Worm (Caenorhabditis elegans): ENCODE results near the gene cpr-2.

DNA sequence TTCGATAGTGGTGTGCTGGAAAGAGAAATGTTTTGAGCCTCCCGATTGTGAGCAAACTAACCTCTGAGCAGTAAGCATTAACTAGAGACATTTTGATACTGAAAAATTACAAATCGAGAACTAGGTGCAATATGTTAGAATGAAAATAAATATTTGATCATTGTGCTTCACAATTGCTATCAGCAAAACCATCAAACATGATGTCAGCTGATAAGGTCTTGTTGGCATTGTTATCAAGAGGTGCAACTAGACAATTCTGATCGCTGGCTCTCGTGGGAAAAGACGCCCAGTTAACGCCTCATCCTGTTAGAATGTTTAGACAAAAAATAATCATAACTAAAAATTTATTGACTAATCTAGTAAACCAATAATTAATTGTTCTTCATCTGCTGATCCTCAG is 39.5 kb downstream of the cpr-2 start, which contains the start of gene comt-2:
- TF ChIP-seq unc-39 (tag; optimal IDR thresholded peaks at IDR 0.05) (no peak), pha-4 (tag; optimal IDR thresholded peaks at IDR 0.05) (no peak), zip-8 (tag; optimal IDR thresholded peaks at IDR 0.05) (no peak), nhr-28 (tag; optimal IDR thresholded peaks at IDR 0.05) (no peak)
